Worm (Caenorhabditis elegans) whole organism, mixed stage, embryonic: Measurements from ENCODE around the gene C51E3.10.

Experiments
- blmp-1 ChIP-seq: fragments of 150-350 bp; optimal IDR thresholded peaks from 2 replicates; lab custom pipeline; 2014; ENCODE audit warnings: missing biosample characterization, missing genetic modification characterization
- ceh-83 ChIP-seq: fragments of 200-800 bp; sonication (Bioruptor generic); optimal IDR thresholded peaks from 2 replicates; lab custom pipeline; 2018; ENCODE audit warnings: mild to moderate bottlenecking, missing genetic modification characterization, missing compliant biosample characterization
- ces-1 ChIP-seq: fragments of 150-350 bp; optimal IDR thresholded peaks from 2 replicates; lab custom pipeline; 2014; ENCODE audit warnings: missing biosample characterization, missing genetic modification reagents, missing genetic modification characterization
- elt-3 ChIP-seq: fragments of 150-350 bp; optimal IDR thresholded peaks from 2 replicates; lab custom pipeline; 2014; ENCODE audit warnings: missing biosample characterization, missing genetic modification characterization
- hlh-1 ChIP-seq: fragments of 150-350 bp; optimal IDR thresholded peaks from 2 replicates; lab custom pipeline; 2014; ENCODE audit warnings: missing biosample characterization, missing genetic modification reagents, missing genetic modification characterization
- mls-2 ChIP-seq: sonication (generic microtip); optimal IDR thresholded peaks from 2 replicates; lab custom pipeline; 2016; ENCODE audit warnings: mild to moderate bottlenecking, missing genetic modification characterization, moderate library complexity, missing compliant biosample characterization
- nhr-237 ChIP-seq: fragments of 150-350 bp; optimal IDR thresholded peaks from 2 replicates; lab custom pipeline; 2014; ENCODE audit warnings: missing biosample characterization, missing genetic modification characterization
- nhr-28 ChIP-seq: fragments of 150-350 bp; optimal IDR thresholded peaks from 2 replicates; lab custom pipeline; 2014; ENCODE audit warnings: missing biosample characterization, missing genetic modification characterization
- pha-4 ChIP-seq: fragments of 150-350 bp; optimal IDR thresholded peaks from 2 replicates; lab custom pipeline; 2018; ENCODE audit warnings: missing biosample characterization, missing genetic modification reagents, missing genetic modification characterization
- snpc-4 ChIP-seq: fragments of 150-350 bp; optimal IDR thresholded peaks from 2 replicates; lab custom pipeline; 2014; ENCODE audit warnings: missing biosample characterization, missing genetic modification characterization
- unc-39 ChIP-seq: fragments of 150-350 bp; optimal IDR thresholded peaks from 2 replicates; lab custom pipeline; 2014; ENCODE audit warnings: missing biosample characterization, missing genetic modification characterization
- ztf-11 ChIP-seq: fragments of 150-350 bp; optimal IDR thresholded peaks from 2 replicates; lab custom pipeline; 2014; ENCODE audit warnings: missing biosample characterization, missing genetic modification characterization

- TF ChIP-seq hlh-1 (tag; lab: Kevin White, UChicago) (no peak), ceh-83 (no peak), nhr-237 (tag; lab: Kevin White, UChicago) (no peak), ces-1 (GFP tag; lab: Kevin White, UChicago) (no peak), snpc-4 (tag; lab: Kevin White, UChicago) (no peak), mls-2 (tag; lab: Kevin White, UChicago) (no peak), unc-39 (tag; lab: Kevin White, UChicago) (no peak), pha-4 (tag; lab: Kevin White, UChicago) (no peak), ztf-11 (tag; lab: Kevin White, UChicago) (no peak), nhr-28 (no peak), elt-3 (tag; lab: Kevin White, UChicago) (no peak), blmp-1 (no peak)
These were observed 12.6 kb downstream of the C51E3.10 start, which contains the start of gene srsx-26 for ce11 chrV:10148352-10148751.
